Worm (Caenorhabditis elegans) whole organism, young adult: ENCODE measurements around the gene nhr-186.

Experiments used
- K12H6.12 ChIP-seq: fragments of 200-800 bp; sonication (Bioruptor generic); optimal IDR thresholded peaks from 2 replicates; lab custom pipeline; 2018; ENCODE audit warnings: mild to moderate bottlenecking, missing genetic modification characterization, missing compliant biosample characterization
- ama-1 ChIP-seq, 3 experiments: fragments of 150-350 bp in 1 of 3; sonication (generic microtip) in 2 of 3; optimal IDR thresholded peaks; 2 replicates each; lab custom pipeline; 2014 to 2018; ENCODE audit warnings: missing biosample characterization in 2 of 3, missing genetic modification characterization in 2 of 3, missing genetic modification reagents in 2 of 3
- ceh-79 ChIP-seq: sonication (generic microtip); optimal IDR thresholded peaks from 2 replicates; lab custom pipeline; 2017; ENCODE audit warnings: mild to moderate bottlenecking, missing genetic modification characterization, missing compliant biosample characterization
- fkh-3 ChIP-seq: sonication (generic microtip); optimal IDR thresholded peaks from 2 replicates; lab custom pipeline; 2016; ENCODE audit warnings: mild to moderate bottlenecking, missing genetic modification characterization, missing compliant biosample characterization
- hlh-26 ChIP-seq: fragments of 200-800 bp; sonication (Bioruptor generic); conservative IDR thresholded peaks from 2 replicates; pipeline ENCODE4 v1.3.6; 2022; ENCODE audit warnings: missing genetic modification reagents, missing genetic modification characterization, missing compliant biosample characterization
- mes-4 ChIP-seq: sonication (generic microtip); optimal IDR thresholded peaks from 2 replicates; lab custom pipeline; 2016; ENCODE audit warnings: missing genotype, missing genetic modification characterization, missing compliant biosample characterization
- nhr-120 ChIP-seq: fragments of 200-800 bp; sonication (Bioruptor generic); IDR thresholded peaks from 2 replicates; pipeline ENCODE4 v1.3.6; 2022; ENCODE audit warnings: missing genetic modification characterization, missing compliant biosample characterization
- pbrm-1 ChIP-seq: fragments of 200-800 bp; sonication (Bioruptor generic); IDR thresholded peaks from 2 replicates; pipeline ENCODE4 v1.3.6; 2022; ENCODE audit warnings: missing genetic modification reagents, missing genetic modification characterization, missing compliant biosample characterization
- sea-2 ChIP-seq: fragments of 200-800 bp; sonication (Bioruptor generic); IDR thresholded peaks from 2 replicates; pipeline ENCODE4 v1.3.6; 2022; ENCODE audit warnings: missing genetic modification characterization, missing compliant biosample characterization
- snpc-4 ChIP-seq, 5 experiments: fragments of 150-350 bp in 1 of 5; sonication (generic microtip) in 4 of 5; optimal IDR thresholded peaks; 2 replicates each; lab custom pipeline; 2014 to 2018; ENCODE audit warnings: missing genetic modification characterization in 5 of 5, missing biosample characterization in 3 of 5, antibody characterized with exemption in 2 of 5, mild to moderate bottlenecking in 2 of 5, missing compliant biosample characterization in 2 of 5, missing genotype in 2 of 5, moderate library complexity in 2 of 5, missing genetic modification reagents in 1 of 5
- unc-62 ChIP-seq: fragments of 150-350 bp; optimal IDR thresholded peaks from 2 replicates; lab custom pipeline; 2014; ENCODE audit warnings: missing biosample characterization, missing genetic modification reagents, missing genetic modification characterization
- ztf-22 ChIP-seq: fragments of 200-800 bp; sonication (Bioruptor generic); optimal IDR thresholded peaks from 2 replicates; lab custom pipeline; 2018; ENCODE audit warnings: mild to moderate bottlenecking, missing genetic modification characterization, moderate library complexity, missing compliant biosample characterization

ce11 chrV:3902458-3903157, 47.9 kb upstream of the nhr-186 start, which contains the start of the genes str-229 and srh-190:
- TF ChIP-seq nhr-120 (GFP tag; lab: Robert Waterston, UW) (no peak), mes-4 (tag; lab: Kevin White, UChicago) (no peak), unc-62 (GFP tag; lab: Kevin White, UChicago) (no peak), sea-2 (GFP tag; lab: Robert Waterston, UW) (no peak), hlh-26 (GFP tag; lab: Robert Waterston, UW) (no peak), ama-1 (optimal IDR thresholded peaks at IDR 0.05; lab: Kevin White, UChicago) (no peak), ama-1 (GFP tag; optimal IDR thresholded peaks at IDR 0.05; lab: Kevin White, UChicago) (no peak), ceh-79 (tag; lab: Kevin White, UChicago) (no peak), fkh-3 (tag; lab: Kevin White, UChicago) (no peak), snpc-4 (GFP tag; optimal IDR thresholded peaks at IDR 0.05; lab: Kevin White, UChicago) (no peak), snpc-4 (tag; optimal IDR thresholded peaks at IDR 0.05; lab: Kevin White, UChicago) (no peak), ztf-22 (no peak), K12H6.12 (tag; lab: Kevin White, UChicago) (no peak), pbrm-1 (GFP tag; lab: Robert Waterston, UW) (no peak)
